Worm (Caenorhabditis elegans) whole organism, L2 larva: ENCODE results near the gene VM106R.1.

ENCODE experiments used
- egl-27 ChIP-seq: sonication (generic microtip); optimal IDR thresholded peaks from 3 replicates; lab custom pipeline; 2017; ENCODE audit warnings: missing biosample characterization, missing genetic modification reagents, missing genetic modification characterization
- lin-39 ChIP-seq: fragments of 150-350 bp; optimal IDR thresholded peaks from 2 replicates; lab custom pipeline; 2014; ENCODE audit warnings: missing biosample characterization, missing genetic modification reagents, missing genetic modification characterization
- lsy-2 ChIP-seq, 2 experiments: fragments of 150-350 bp in 1 of 2; sonication (generic microtip) in 1 of 2; optimal IDR thresholded peaks; 2 replicates each; lab custom pipeline; 2014 to 2017; ENCODE audit warnings: missing biosample characterization in 2 of 2, missing genetic modification characterization in 2 of 2
- nhr-12 ChIP-seq: fragments of 150-350 bp; optimal IDR thresholded peaks from 2 replicates; lab custom pipeline; 2014; ENCODE audit warnings: missing biosample characterization, missing genetic modification characterization
- snpc-4 ChIP-seq: fragments of 150-350 bp; optimal IDR thresholded peaks from 2 replicates; lab custom pipeline; 2014; ENCODE audit warnings: missing biosample characterization, missing genetic modification characterization
- zag-1 ChIP-seq: fragments of 150-350 bp; optimal IDR thresholded peaks from 2 replicates; lab custom pipeline; 2014; ENCODE audit warnings: missing biosample characterization, missing genetic modification characterization
- ztf-11 ChIP-seq: sonication (generic microtip); optimal IDR thresholded peaks from 2 replicates; lab custom pipeline; 2017; ENCODE audit warnings: missing biosample characterization, missing genetic modification characterization

ce11 chrII:10820679-10821078, 8.3 kb downstream of the VM106R.1 start, which contains the start of gene ech-4:
- TF ChIP-seq zag-1: no peak
- no peak for TF ChIP-seq ztf-11 (tag; lab: Kevin White, UChicago)
- no peak for TF ChIP-seq snpc-4
- TF ChIP-seq nhr-12 (tag; lab: Kevin White, UChicago): no peak
- no peak for TF ChIP-seq lin-39 (tag; lab: Kevin White, UChicago)
- no peak for TF ChIP-seq egl-27 (tag; lab: Kevin White, UChicago)
- TF ChIP-seq lsy-2 (tag; optimal IDR thresholded peaks at IDR 0.05; lab: Kevin White, UChicago): no peak
